Fruit fly (Drosophila melanogaster): ENCODE data around the gene CG42300.

CG42300 gene

dm6 chrX:15575557-15575956, 19.7 kb upstream of the CG42300 start, which contains the start of gene CG42299 (continued):
- TF ChIP-seq tna (GFP tag; IDR thresholded peaks at IDR 0.05; ENCODE audit: partially characterized antibody) = peak; percentile 71
- TF ChIP-seq NC2β (GFP tag; optimal IDR thresholded peaks at IDR 0.05) = no peak
- TF ChIP-seq sim (GFP tag; IDR thresholded peaks at IDR 0.05) = no peak
- peak; percentile 29; the same call in 1 of the 3 replicates for TF ChIP-seq CG34224 (GFP tag; IDR thresholded peaks at IDR 0.05; ENCODE audit: partially characterized antibody)
- TF ChIP-seq CG9609 (GFP tag; optimal IDR thresholded peaks at IDR 0.05) = no peak
- no peak for TF ChIP-seq NfI (GFP tag; optimal IDR thresholded peaks at IDR 0.05)
- peak; percentile 50 for TF ChIP-seq Scr (GFP tag; IDR thresholded peaks at IDR 0.05; ENCODE audit: partially characterized antibody)
- no peak for TF ChIP-seq CG15601 (tag; optimal IDR thresholded peaks at IDR 0.05)
- TF ChIP-seq ATbp (GFP tag; optimal IDR thresholded peaks at IDR 0.05) = no peak
- TF ChIP-seq amos (GFP tag; IDR thresholded peaks at IDR 0.05; ENCODE audit: partially characterized antibody) = peak; percentile 27; the same call in 1 of the 2 replicates
- no peak for TF ChIP-seq Xbp1 (GFP tag; optimal IDR thresholded peaks at IDR 0.05)
- peak; percentile 32; the same call in 1 of the 2 replicates for TF ChIP-seq CG13287 (GFP tag; IDR thresholded peaks at IDR 0.05; ENCODE audit: partially characterized antibody)
- TF ChIP-seq CG6854 (GFP tag; optimal IDR thresholded peaks at IDR 0.05) = no peak
- TF ChIP-seq Doc3 (GFP tag; IDR thresholded peaks at IDR 0.05; ENCODE audit: partially characterized antibody) = 0 out of 3 replicates have a peak, but pooled peaks have one; percentile 11
- no peak for TF ChIP-seq unpg (GFP tag; optimal IDR thresholded peaks at IDR 0.05)
- TF ChIP-seq CG10565 (GFP tag; optimal IDR thresholded peaks at IDR 0.05) = no peak
- TF ChIP-seq grau (tag; optimal IDR thresholded peaks at IDR 0.05) = no peak
- no peak for TF ChIP-seq CG4707 (GFP tag; optimal IDR thresholded peaks at IDR 0.05)
- no peak for TF ChIP-seq CG12744 (GFP tag; optimal IDR thresholded peaks at IDR 0.05)
- no peak for TF ChIP-seq otp (GFP tag; IDR thresholded peaks at IDR 0.05)
- no peak for TF ChIP-seq nmo (GFP tag; optimal IDR thresholded peaks at IDR 0.05)
- no peak for TF ChIP-seq CG4820 (GFP tag; optimal IDR thresholded peaks at IDR 0.05)
- TF ChIP-seq CG7963 (GFP tag; IDR thresholded peaks at IDR 0.05; ENCODE audit: partially characterized antibody) = peak; percentile 76
- TF ChIP-seq Nf-YC (tag; optimal IDR thresholded peaks at IDR 0.05) = no peak
- TF ChIP-seq Deaf1 (tag; optimal IDR thresholded peaks at IDR 0.05) = no peak
- TF ChIP-seq CG16813 (GFP tag; IDR thresholded peaks at IDR 0.05; ENCODE audit: partially characterized antibody) = peak; percentile 48; the same call in 1 of the 3 replicates
- TF ChIP-seq wor (GFP tag; IDR thresholded peaks at IDR 0.05) = no peak
- no peak for TF ChIP-seq vfl (GFP tag; optimal IDR thresholded peaks at IDR 0.05)
- no peak for TF ChIP-seq Dbx (GFP tag; IDR thresholded peaks at IDR 0.05)
- peak; percentile 43 for TF ChIP-seq Myb (GFP tag; optimal IDR thresholded peaks at IDR 0.05)
- no peak for TF ChIP-seq pb (GFP tag; optimal IDR thresholded peaks at IDR 0.05)
- TF ChIP-seq Dref (GFP tag; IDR thresholded peaks at IDR 0.05) = peak; percentile 51
- peak; percentile 66 for TF ChIP-seq nerfin-2 (GFP tag; IDR thresholded peaks at IDR 0.05; ENCODE audit: partially characterized antibody)
- TF ChIP-seq CG7745 (tag; optimal IDR thresholded peaks at IDR 0.05) = no peak
- no peak for TF ChIP-seq sqz (GFP tag; optimal IDR thresholded peaks at IDR 0.05)
- TF ChIP-seq HLH4C (GFP tag; IDR thresholded peaks at IDR 0.05; ENCODE audit: partially characterized antibody) = peak; percentile 76
- no peak for TF ChIP-seq CG8924 (tag; optimal IDR thresholded peaks at IDR 0.05)
- no peak for TF ChIP-seq onecut (GFP tag; IDR thresholded peaks at IDR 0.05)
- TF ChIP-seq Dfd (GFP tag; optimal IDR thresholded peaks at IDR 0.05) = no peak
- no peak for TF ChIP-seq CG34422 (GFP tag; IDR thresholded peaks at IDR 0.05)
- TF ChIP-seq vnd (GFP tag; IDR thresholded peaks at IDR 0.05; ENCODE audit: partially characterized antibody) = peak; percentile 60; the same call in 2 of the 3 replicates
- no peak for TF ChIP-seq CG7839 (tag; optimal IDR thresholded peaks at IDR 0.05)
- TF ChIP-seq Ets97D (GFP tag; optimal IDR thresholded peaks at IDR 0.05) = no peak
- TF ChIP-seq ind (GFP tag; optimal IDR thresholded peaks at IDR 0.05) = no peak
- no peak for TF ChIP-seq CG6272 (GFP tag; IDR thresholded peaks at IDR 0.05)
- no peak for TF ChIP-seq CG6654 (GFP tag; optimal IDR thresholded peaks at IDR 0.05)
- no peak for TF ChIP-seq trem (tag; optimal IDR thresholded peaks at IDR 0.05)
- TF ChIP-seq CG7786 (GFP tag; optimal IDR thresholded peaks at IDR 0.05) = no peak
- TF ChIP-seq CG1792 (GFP tag; optimal IDR thresholded peaks at IDR 0.05) = no peak
- TF ChIP-seq wek (GFP tag; optimal IDR thresholded peaks at IDR 0.05) = no peak

All from whole organism, embryonic.